Fruit fly (Drosophila melanogaster) whole organism, embryonic: Measurements from ENCODE around the gene CG16753.

ENCODE experiments used
- ATbp ChIP-seq: fragments of 200-800 bp; sonication (Bioruptor generic); optimal IDR thresholded peaks from 2 replicates; lab custom pipeline; 2017; ENCODE audit warnings: missing biosample characterization, mild to moderate bottlenecking, missing genetic modification characterization, missing genetic modification reagents
- Adf1 ChIP-seq: fragments of 200-800 bp; sonication (Bioruptor generic); IDR thresholded peaks from 2 replicates; pipeline ENCODE4 v1.3.6; 2022; ENCODE audit warnings: missing biosample characterization, missing genetic modification characterization
- Atf3 ChIP-seq: fragments of 200-800 bp; sonication (Bioruptor generic); optimal IDR thresholded peaks from 3 replicates; lab custom pipeline; 2016; ENCODE audit warnings: missing biosample characterization, missing genetic modification characterization
- BtbVII ChIP-seq: fragments of 200-800 bp; sonication (Bioruptor generic); optimal IDR thresholded peaks from 3 replicates; lab custom pipeline; 2017; ENCODE audit warnings: missing biosample characterization, mild to moderate bottlenecking, missing genetic modification characterization
- CG10959 ChIP-seq: fragments of 200-800 bp; sonication (Bioruptor generic); IDR thresholded peaks from 2 replicates; pipeline ENCODE4 v1.3.6; 2022; ENCODE audit warnings: missing biosample characterization, missing genetic modification characterization
- CG11504 ChIP-seq: fragments of 200-800 bp; sonication (Bioruptor generic); optimal IDR thresholded peaks from 3 replicates; lab custom pipeline; 2019; ENCODE audit warnings: missing biosample characterization, mild to moderate bottlenecking, missing genetic modification characterization, moderate library complexity
- CG11560 ChIP-seq: fragments of 200-800 bp; sonication (Bioruptor generic); IDR thresholded peaks from 3 replicates; pipeline ENCODE4 v1.3.6; 2022; ENCODE audit warnings: missing biosample characterization, missing genetic modification characterization
- CG12219 ChIP-seq: fragments of 200-800 bp; sonication (Bioruptor generic); optimal IDR thresholded peaks from 3 replicates; lab custom pipeline; 2018; ENCODE audit warnings: missing biosample characterization, mild to moderate bottlenecking, missing genetic modification characterization
- CG14441 ChIP-seq: fragments of 200-800 bp; sonication (Bioruptor generic); IDR thresholded peaks from 2 replicates; pipeline ENCODE4 v1.3.6; 2022; ENCODE audit warnings: missing biosample characterization, missing genetic modification characterization
- CG1647 ChIP-seq: fragments of 200-800 bp; sonication (Bioruptor generic); optimal IDR thresholded peaks from 3 replicates; lab custom pipeline; 2016; ENCODE audit warnings: missing biosample characterization, missing genetic modification characterization
- CG16815 ChIP-seq: fragments of 200-800 bp; sonication (Bioruptor generic); optimal IDR thresholded peaks from 3 replicates; lab custom pipeline; 2017; ENCODE audit warnings: missing biosample characterization, mild to moderate bottlenecking, missing genetic modification characterization
- CG17328 ChIP-seq: fragments of 200-800 bp; sonication (Bioruptor generic); IDR thresholded peaks from 2 replicates; pipeline ENCODE4 v1.3.6; 2022; ENCODE audit warnings: missing biosample characterization, missing genetic modification characterization
- CG18599 ChIP-seq: fragments of 200-800 bp; sonication (Bioruptor generic); optimal IDR thresholded peaks from 3 replicates; lab custom pipeline; 2017; ENCODE audit warnings: missing biosample characterization, missing genetic modification characterization, mild to moderate bottlenecking, moderate library complexity, missing genetic modification reagents
- CG2678 ChIP-seq: fragments of 200-800 bp; sonication (Bioruptor generic); optimal IDR thresholded peaks from 3 replicates; lab custom pipeline; 2019; ENCODE audit warnings: missing biosample characterization, mild to moderate bottlenecking, missing genetic modification characterization, moderate library complexity
- CG2889 ChIP-seq: fragments of 200-800 bp; sonication (Bioruptor generic); IDR thresholded peaks from 3 replicates; pipeline ENCODE4 v1.3.6; 2022; ENCODE audit warnings: missing biosample characterization, missing genetic modification characterization
- CG31224 ChIP-seq: fragments of 200-800 bp; sonication (Bioruptor generic); IDR thresholded peaks from 2 replicates; pipeline ENCODE4 v1.3.6; 2022; ENCODE audit warnings: missing biosample characterization, missing genetic modification characterization
- CG34224 ChIP-seq: fragments of 200-800 bp; sonication (Bioruptor generic); IDR thresholded peaks from 3 replicates; pipeline ENCODE4 v1.3.6; 2022; ENCODE audit warnings: missing biosample characterization, missing genetic modification characterization; ENCODE audit not compliant: partially characterized antibody
- CG42726 ChIP-seq: fragments of 200-800 bp; sonication (Bioruptor generic); IDR thresholded peaks from 2 replicates; pipeline ENCODE4 v1.3.6; 2022; ENCODE audit warnings: missing biosample characterization, missing genetic modification characterization; ENCODE audit not compliant: partially characterized antibody
- CG4404 ChIP-seq: fragments of 200-800 bp; sonication (Bioruptor generic); IDR thresholded peaks from 2 replicates; pipeline ENCODE4 v1.3.6; 2022; ENCODE audit warnings: missing biosample characterization, missing genetic modification characterization
- CG5953 ChIP-seq: fragments of 200-800 bp; sonication (Bioruptor generic); IDR thresholded peaks from 2 replicates; pipeline ENCODE4 v1.3.6; 2022; ENCODE audit warnings: missing biosample characterization, missing genetic modification characterization
- CG6683 ChIP-seq: fragments of 200-800 bp; sonication (Bioruptor generic); optimal IDR thresholded peaks from 2 replicates; lab custom pipeline; 2017; ENCODE audit warnings: missing biosample characterization, mild to moderate bottlenecking, missing genetic modification characterization, missing genetic modification reagents
- CG7928 ChIP-seq: fragments of 200-800 bp; sonication (Bioruptor generic); optimal IDR thresholded peaks from 2 replicates; lab custom pipeline; 2017; ENCODE audit warnings: missing biosample characterization, mild to moderate bottlenecking, missing genetic modification characterization
- CG8388 ChIP-seq: fragments of 200-800 bp; sonication (Bioruptor generic); optimal IDR thresholded peaks from 2 replicates; lab custom pipeline; 2019; ENCODE audit warnings: missing biosample characterization, mild to moderate bottlenecking, missing genetic modification characterization, moderate library complexity
- CG8478 ChIP-seq: fragments of >200 bp; optimal IDR thresholded peaks from 2 replicates; lab custom pipeline; 2018
- Dbx ChIP-seq: fragments of 200-800 bp; sonication (Bioruptor generic); IDR thresholded peaks from 3 replicates; pipeline ENCODE4 v1.3.6; 2022; ENCODE audit warnings: missing biosample characterization, missing genetic modification characterization
- E2f1 ChIP-seq: fragments of 200-800 bp; sonication (Bioruptor generic); IDR thresholded peaks from 2 replicates; pipeline ENCODE4 v1.3.6; 2022; ENCODE audit warnings: missing biosample characterization, missing genetic modification characterization
- ERR ChIP-seq: fragments of 200-800 bp; sonication (Bioruptor generic); optimal IDR thresholded peaks from 2 replicates; lab custom pipeline; 2016; ENCODE audit warnings: missing biosample characterization, missing genetic modification characterization
- Ets65A ChIP-seq: fragments of 200-800 bp; sonication (Bioruptor generic); peaks from one replicate; lab custom pipeline; 2016; ENCODE audit warnings: missing biosample characterization, missing genetic modification characterization
- Fer1 ChIP-seq: fragments of 200-800 bp; sonication (Bioruptor generic); optimal IDR thresholded peaks from 2 replicates; lab custom pipeline; 2017; ENCODE audit warnings: missing biosample characterization, mild to moderate bottlenecking, missing genetic modification characterization
- HLH3B ChIP-seq: fragments of 200-800 bp; sonication (Bioruptor generic); IDR thresholded peaks from 2 replicates; pipeline ENCODE4 v1.3.6; 2022; ENCODE audit warnings: missing biosample characterization, missing genetic modification characterization
- Stat92E ChIP-seq, 3 experiments: fragments of >200 bp in 2 of 3; fragments of 200-800 bp in 1 of 3; sonication (Bioruptor generic) in 1 of 3; optimal IDR thresholded peaks; 2 replicates each; lab custom pipeline; 2017 to 2019; ENCODE audit warnings: missing biosample characterization in 3 of 3, missing genetic modification characterization in 3 of 3, mild to moderate bottlenecking in 1 of 3, moderate library complexity in 1 of 3
- esg ChIP-seq: fragments of 200-800 bp; sonication (Bioruptor generic); conservative IDR thresholded peaks from 2 replicates; pipeline ENCODE4 v1.3.6; 2022; ENCODE audit warnings: missing biosample characterization, missing genetic modification characterization
- insv ChIP-seq, 2 experiments: fragments of 200-800 bp; sonication (Bioruptor generic); optimal IDR thresholded peaks; 3 replicates each; lab custom pipeline; 2016 to 2018; ENCODE audit warnings: missing biosample characterization in 2 of 2, missing genetic modification characterization in 2 of 2
- lab ChIP-seq: fragments of 200-800 bp; sonication (Bioruptor generic); optimal IDR thresholded peaks from 3 replicates; lab custom pipeline; 2017; ENCODE audit warnings: missing biosample characterization, missing genetic modification characterization, mild to moderate bottlenecking, moderate library complexity, missing genetic modification reagents
- ranshi ChIP-seq: fragments of 200-800 bp; sonication (Bioruptor generic); IDR thresholded peaks from 2 replicates; pipeline ENCODE4 v1.3.6; 2022; ENCODE audit warnings: missing biosample characterization, missing genetic modification characterization
- slbo ChIP-seq: fragments of 200-800 bp; sonication (Bioruptor generic); IDR thresholded peaks from 2 replicates; pipeline ENCODE4 v1.3.6; 2022; ENCODE audit warnings: missing biosample characterization, missing genetic modification characterization
- unc-4 ChIP-seq: fragments of 200-800 bp; sonication (Bioruptor generic); IDR thresholded peaks from 2 replicates; pipeline ENCODE4 v1.3.6; 2022; ENCODE audit warnings: missing biosample characterization, missing genetic modification characterization; ENCODE audit not compliant: partially characterized antibody

CG16753 gene

dm6 chr3L:3054851-3055250 lies at the start of gene CG16753 (continued):
- TF ChIP-seq Stat92E (GFP tag; optimal IDR thresholded peaks at IDR 0.05; lab: Kevin White, UChicago), result no peak
- TF ChIP-seq CG4404 (GFP tag; lab: Robert Waterston, UW), result no peak
- 0 out of 2 replicates have a peak, but pooled peaks have one; percentile 54 for TF ChIP-seq unc-4 (GFP tag; lab: Robert Waterston, UW)
- no peak for TF ChIP-seq CG12219 (GFP tag; lab: Kevin White, UChicago)
- no peak for TF ChIP-seq CG5953 (GFP tag; lab: Robert Waterston, UW)
- TF ChIP-seq, all 482 proteins: peak for 52

- TF ChIP-seq CG2889 (GFP tag; lab: Robert Waterston, UW) (0 out of 3 replicates have a peak, but pooled peaks have one; percentile 15), Dbx (0 out of 3 replicates have a peak, but pooled peaks have one; percentile 14), ATbp (GFP tag; lab: Kevin White, UChicago) (no peak), CG17328 (GFP tag; lab: Robert Waterston, UW) (no peak), CG2678 (tag; lab: Kevin White, UChicago) (peak; percentile 7), CG18599 (GFP tag; lab: Kevin White, UChicago) (peak; percentile 42), CG11504 (tag; lab: Kevin White, UChicago) (peak; percentile 11), Ets65A (GFP tag; lab: Kevin White, UChicago) (peak; percentile 69), lab (GFP tag; lab: Kevin White, UChicago) (peak; percentile 15), esg (GFP tag; lab: Robert Waterston, UW) (peak; percentile 23; the same call in 1 of the 2 replicates), CG10959 (GFP tag; lab: Robert Waterston, UW) (no peak), HLH3B (GFP tag; lab: Robert Waterston, UW) (0 out of 2 replicates have a peak, but pooled peaks have one; percentile 24), CG11560 (tag; lab: Robert Waterston, UW) (no peak), E2f1 (GFP tag; lab: Robert Waterston, UW) (no peak), slbo (GFP tag; lab: Robert Waterston, UW) (peak; percentile 57)
These were observed 41.4 kb upstream of the CG16753 start for dm6 chr3L:3013496-3013895.

- TF ChIP-seq CG34224 (no peak), CG17328 (GFP tag; lab: Robert Waterston, UW) (no peak), Atf3 (GFP tag; lab: Kevin White, UChicago) (no peak), BtbVII (GFP tag; lab: Kevin White, UChicago) (no peak), ranshi (GFP tag; lab: Robert Waterston, UW) (no peak), CG31224 (no peak), CG16815 (GFP tag; lab: Kevin White, UChicago) (no peak), insv (GFP tag; optimal IDR thresholded peaks at IDR 0.05; lab: Kevin White, UChicago) (no peak), ERR (GFP tag; lab: Kevin White, UChicago) (no peak), Adf1 (GFP tag; lab: Robert Waterston, UW) (no peak), CG6683 (GFP tag; lab: Kevin White, UChicago) (no peak), CG14441 (GFP tag; lab: Robert Waterston, UW) (no peak), CG1647 (GFP tag; lab: Kevin White, UChicago) (no peak), CG7928 (GFP tag; lab: Kevin White, UChicago) (no peak), Fer1 (GFP tag; lab: Kevin White, UChicago) (no peak), CG8478 (lab: Kevin White, UChicago) (no peak), CG42726 (no peak), CG8388 (GFP tag; lab: Kevin White, UChicago) (no peak)
- TF ChIP-seq, all 482 proteins: peak for 0
These were observed 38.9 kb upstream of the CG16753 start, which contains the start of gene CG32488 for dm6 chr3L:3015969-3016368. TSS of gene CG32488 (minus strand) at chr3L:3016069.
